Fruit fly (Drosophila melanogaster) whole organism, embryonic: ENCODE data around the gene CG7650.
A peak's percentile ranks its signal among the peaks of the same experiment; 100 is the strongest.

Source experiments
- Asciz ChIP-seq: fragments of 200-800 bp; sonication (Bioruptor generic); optimal IDR thresholded peaks from 2 replicates; lab custom pipeline; 2017; ENCODE audit warnings: missing biosample characterization, mild to moderate bottlenecking, missing genetic modification characterization, missing genetic modification reagents
- Awh ChIP-seq: fragments of 200-800 bp; sonication (Bioruptor generic); IDR thresholded peaks from 2 replicates; pipeline ENCODE4, ENCODE4 v1.3.6; 2022; ENCODE audit warnings: missing biosample characterization, missing genetic modification characterization
- B-H2 ChIP-seq: fragments of 200-800 bp; sonication (Bioruptor generic); optimal IDR thresholded peaks from 2 replicates; lab custom pipeline; 2018; ENCODE audit warnings: missing biosample characterization, mild to moderate bottlenecking, missing genetic modification characterization
- CG10462 ChIP-seq: fragments of 200-800 bp; sonication (Bioruptor generic); optimal IDR thresholded peaks from 2 replicates; lab custom pipeline; 2016; ENCODE audit warnings: missing biosample characterization, missing genetic modification characterization
- CG11247 ChIP-seq: fragments of 200-800 bp; sonication (Bioruptor generic); IDR thresholded peaks from 2 replicates; pipeline ENCODE4 v1.3.6; 2022; ENCODE audit warnings: missing biosample characterization, missing genetic modification characterization
- CG11504 ChIP-seq: fragments of 200-800 bp; sonication (Bioruptor generic); optimal IDR thresholded peaks from 3 replicates; lab custom pipeline; 2019; ENCODE audit warnings: missing biosample characterization, mild to moderate bottlenecking, missing genetic modification characterization, moderate library complexity
- CG12769 ChIP-seq: fragments of 200-800 bp; sonication (Bioruptor generic); optimal IDR thresholded peaks from 2 replicates; lab custom pipeline; 2019; ENCODE audit warnings: missing biosample characterization, mild to moderate bottlenecking, missing genetic modification characterization, moderate library complexity
- CG14014 ChIP-seq: fragments of 200-800 bp; sonication (Bioruptor generic); IDR thresholded peaks from 2 replicates; pipeline ENCODE4 v1.3.6; 2022; ENCODE audit warnings: missing biosample characterization, missing genetic modification characterization
- CG14441 ChIP-seq: fragments of 200-800 bp; sonication (Bioruptor generic); IDR thresholded peaks from 2 replicates; pipeline ENCODE4 v1.3.6; 2022; ENCODE audit warnings: missing biosample characterization, missing genetic modification characterization
- CG16813 ChIP-seq: fragments of 200-800 bp; sonication (Bioruptor generic); IDR thresholded peaks from 3 replicates; pipeline ENCODE4 v1.3.6; 2022; ENCODE audit warnings: missing biosample characterization, missing genetic modification characterization; ENCODE audit not compliant: partially characterized antibody
- CG17359 ChIP-seq: fragments of 200-800 bp; sonication (Bioruptor generic); optimal IDR thresholded peaks from 3 replicates; lab custom pipeline; 2018; ENCODE audit warnings: missing biosample characterization, mild to moderate bottlenecking, missing genetic modification characterization, moderate library complexity
- CG18599 ChIP-seq: fragments of 200-800 bp; sonication (Bioruptor generic); optimal IDR thresholded peaks from 3 replicates; lab custom pipeline; 2017; ENCODE audit warnings: missing biosample characterization, missing genetic modification characterization, mild to moderate bottlenecking, moderate library complexity, missing genetic modification reagents
- CG2129 ChIP-seq: fragments of 200-800 bp; sonication (Bioruptor generic); IDR thresholded peaks from 2 replicates; pipeline ENCODE4 v1.3.6; 2022; ENCODE audit warnings: missing biosample characterization, missing genetic modification characterization; ENCODE audit not compliant: partially characterized antibody
- CG3065 ChIP-seq: fragments of 200-800 bp; sonication (Bioruptor generic); optimal IDR thresholded peaks from 2 replicates; lab custom pipeline; 2016; ENCODE audit warnings: missing biosample characterization, missing genetic modification characterization
- CG5180 ChIP-seq: fragments of 200-800 bp; sonication (Bioruptor generic); optimal IDR thresholded peaks from 3 replicates; lab custom pipeline; 2017; ENCODE audit warnings: missing biosample characterization, missing genetic modification characterization, mild to moderate bottlenecking, moderate library complexity, missing genetic modification reagents
- CG6683 ChIP-seq: fragments of 200-800 bp; sonication (Bioruptor generic); optimal IDR thresholded peaks from 2 replicates; lab custom pipeline; 2017; ENCODE audit warnings: missing biosample characterization, mild to moderate bottlenecking, missing genetic modification characterization, missing genetic modification reagents
- CG6791 ChIP-seq: fragments of 200-800 bp; sonication (Bioruptor generic); IDR thresholded peaks from 3 replicates; pipeline ENCODE4 v1.3.6; 2022; ENCODE audit warnings: missing biosample characterization, missing genetic modification characterization; ENCODE audit not compliant: partially characterized antibody
- CG6854 ChIP-seq: fragments of 200-800 bp; sonication (Bioruptor generic); optimal IDR thresholded peaks from 3 replicates; lab custom pipeline; 2017; ENCODE audit warnings: missing biosample characterization, mild to moderate bottlenecking, missing genetic modification characterization
- CG8388 ChIP-seq: fragments of 200-800 bp; sonication (Bioruptor generic); optimal IDR thresholded peaks from 2 replicates; lab custom pipeline; 2019; ENCODE audit warnings: missing biosample characterization, mild to moderate bottlenecking, missing genetic modification characterization, moderate library complexity
- CG9609 ChIP-seq: fragments of 200-800 bp; sonication (Bioruptor generic); optimal IDR thresholded peaks from 3 replicates; lab custom pipeline; 2016; ENCODE audit warnings: missing biosample characterization, missing genetic modification characterization
- CG9727 ChIP-seq: fragments of 200-800 bp; sonication (Bioruptor generic); optimal IDR thresholded peaks from 3 replicates; lab custom pipeline; 2017; ENCODE audit warnings: missing biosample characterization, mild to moderate bottlenecking, missing genetic modification characterization
- CG9817 ChIP-seq: fragments of 200-800 bp; sonication (Bioruptor generic); optimal IDR thresholded peaks from 2 replicates; lab custom pipeline; 2018; ENCODE audit warnings: missing biosample characterization, mild to moderate bottlenecking, missing genetic modification characterization, moderate library complexity
- Deaf1 ChIP-seq: fragments of 200-800 bp; optimal IDR thresholded peaks from 3 replicates; lab custom pipeline; 2019; ENCODE audit warnings: missing biosample characterization, mild to moderate bottlenecking, missing genetic modification characterization, moderate library complexity
- Ets65A ChIP-seq: fragments of 200-800 bp; sonication (Bioruptor generic); peaks from one replicate; lab custom pipeline; 2016; ENCODE audit warnings: missing biosample characterization, missing genetic modification characterization
- Fer2 ChIP-seq: fragments of 200-800 bp; sonication (Bioruptor generic); optimal IDR thresholded peaks from 2 replicates; lab custom pipeline; 2018; ENCODE audit warnings: missing biosample characterization, mild to moderate bottlenecking, missing genetic modification characterization, moderate library complexity
- Max ChIP-seq: fragments of 200-800 bp; sonication (Bioruptor generic); optimal IDR thresholded peaks from 2 replicates; lab custom pipeline; 2016; ENCODE audit warnings: missing biosample characterization, mild to moderate bottlenecking, missing genetic modification characterization
- Nf-YA ChIP-seq: fragments of 200-800 bp; sonication (Bioruptor generic); IDR thresholded peaks from 2 replicates; pipeline ENCODE4 v1.3.6; 2022; ENCODE audit warnings: missing biosample characterization, missing genetic modification characterization
- PHDP ChIP-seq: fragments of 200-800 bp; sonication (Bioruptor generic); optimal IDR thresholded peaks from 3 replicates; lab custom pipeline; 2018; ENCODE audit warnings: missing biosample characterization, mild to moderate bottlenecking, missing genetic modification characterization, moderate library complexity
- Six4 ChIP-seq: fragments of 200-800 bp; sonication (Bioruptor generic); optimal IDR thresholded peaks from 2 replicates; lab custom pipeline; 2016; ENCODE audit warnings: missing biosample characterization, missing genetic modification characterization
- Sox100B ChIP-seq: fragments of 200-800 bp; sonication (Bioruptor generic); optimal IDR thresholded peaks from 3 replicates; lab custom pipeline; 2018; ENCODE audit warnings: missing biosample characterization, mild to moderate bottlenecking, missing genetic modification characterization
- Vsx1 ChIP-seq: fragments of 200-800 bp; sonication (Bioruptor generic); optimal IDR thresholded peaks from 2 replicates; lab custom pipeline; 2017; ENCODE audit warnings: missing biosample characterization, mild to moderate bottlenecking, missing genetic modification characterization, missing genetic modification reagents
- bcd ChIP-seq: fragments of 200-800 bp; sonication (Bioruptor generic); optimal IDR thresholded peaks from 2 replicates; lab custom pipeline; 2017; ENCODE audit warnings: missing biosample characterization, mild to moderate bottlenecking, missing genetic modification characterization
- ci ChIP-seq: fragments of 200-800 bp; sonication (Bioruptor generic); IDR thresholded peaks from 3 replicates; pipeline ENCODE4 v1.3.6; 2022; ENCODE audit warnings: missing biosample characterization, missing genetic modification characterization
- cwo ChIP-seq: fragments of 200-800 bp; sonication (Bioruptor generic); optimal IDR thresholded peaks from 3 replicates; lab custom pipeline; 2017; ENCODE audit warnings: missing biosample characterization, missing genetic modification characterization, mild to moderate bottlenecking, moderate library complexity, missing genetic modification reagents
- emc ChIP-seq: fragments of 200-800 bp; sonication (Bioruptor generic); optimal IDR thresholded peaks from 2 replicates; lab custom pipeline; 2016; ENCODE audit warnings: missing biosample characterization, missing genetic modification characterization
- fd102C ChIP-seq: fragments of 200-800 bp; sonication (Bioruptor generic); optimal IDR thresholded peaks from 2 replicates; lab custom pipeline; 2018; ENCODE audit warnings: missing biosample characterization, mild to moderate bottlenecking, missing genetic modification characterization, moderate library complexity
- gcm ChIP-seq: fragments of 200-800 bp; sonication (Bioruptor generic); optimal IDR thresholded peaks from 2 replicates; lab custom pipeline; 2019; ENCODE audit warnings: missing biosample characterization, mild to moderate bottlenecking, missing genetic modification characterization, moderate library complexity
- knrl ChIP-seq: fragments of 200-800 bp; sonication (Bioruptor generic); IDR thresholded peaks from 3 replicates; pipeline ENCODE4 v1.3.6; 2022; ENCODE audit warnings: missing biosample characterization, missing genetic modification characterization; ENCODE audit not compliant: partially characterized antibody
- lola ChIP-seq, 3 experiments: fragments of >200 bp in 2 of 3; fragments of 200-800 bp in 1 of 3; sonication (Bioruptor generic) in 1 of 3; optimal IDR thresholded peaks; 2 replicates each; lab custom pipeline; 2017 to 2019; ENCODE audit warnings: missing biosample characterization in 3 of 3, missing genetic modification characterization in 3 of 3, mild to moderate bottlenecking in 1 of 3, moderate library complexity in 1 of 3
- nerfin-2 ChIP-seq: fragments of 200-800 bp; sonication (Bioruptor generic); IDR thresholded peaks from 2 replicates; pipeline ENCODE4 v1.3.6; 2022; ENCODE audit warnings: missing biosample characterization, missing genetic modification characterization; ENCODE audit not compliant: partially characterized antibody
- pum ChIP-seq: fragments of 200-800 bp; sonication (Bioruptor generic); optimal IDR thresholded peaks from 2 replicates; lab custom pipeline; 2016; ENCODE audit warnings: missing biosample characterization, missing genetic modification characterization
- ro ChIP-seq: fragments of 200-800 bp; sonication (Bioruptor generic); IDR thresholded peaks from 2 replicates; pipeline ENCODE4 v1.3.6; 2022; ENCODE audit warnings: missing biosample characterization, missing genetic modification characterization
- scrt ChIP-seq: fragments of 200-800 bp; sonication (Bioruptor generic); optimal IDR thresholded peaks from 2 replicates; lab custom pipeline; 2018; ENCODE audit warnings: missing biosample characterization, mild to moderate bottlenecking, missing genetic modification characterization, moderate library complexity
- sd ChIP-seq: fragments of 200-800 bp; sonication (Bioruptor generic); optimal IDR thresholded peaks from 3 replicates; lab custom pipeline; 2018; ENCODE audit warnings: missing biosample characterization, mild to moderate bottlenecking, missing genetic modification characterization, moderate library complexity
- stwl ChIP-seq: fragments of 200-800 bp; sonication (Bioruptor generic); optimal IDR thresholded peaks from 3 replicates; lab custom pipeline; 2018; ENCODE audit warnings: missing biosample characterization, mild to moderate bottlenecking, missing genetic modification characterization, moderate library complexity
- tio ChIP-seq: fragments of 200-800 bp; sonication (Bioruptor generic); optimal IDR thresholded peaks from 2 replicates; lab custom pipeline; 2017; ENCODE audit warnings: missing biosample characterization, missing genetic modification characterization, inconsistent platforms
- unpg ChIP-seq: fragments of 200-800 bp; sonication (Bioruptor generic); optimal IDR thresholded peaks from 3 replicates; lab custom pipeline; 2018; ENCODE audit warnings: missing biosample characterization, mild to moderate bottlenecking, missing genetic modification characterization, moderate library complexity

Gene CG7650

dm6 chr3L:15592536-15593260 is 17.5 kb downstream of the CG7650 start (continued):
- TF ChIP-seq CG8388 (GFP tag; lab: Kevin White, UChicago) (peak; percentile 64), gcm (GFP tag; lab: Kevin White, UChicago) (peak; percentile 60), CG9817 (tag; lab: Kevin White, UChicago) (peak; percentile 19), PHDP (tag; lab: Kevin White, UChicago) (peak; percentile 75), Vsx1 (peak; percentile 34), Deaf1 (tag; lab: Kevin White, UChicago) (peak; percentile 33), CG12769 (no peak), bcd (peak; percentile 54), nerfin-2 (no peak), CG3065 (GFP tag; lab: Kevin White, UChicago) (no peak), ro (GFP tag; lab: Robert Waterston, UW) (no peak), knrl (no peak), stwl (tag; lab: Kevin White, UChicago) (no peak), fd102C (no peak), CG9609 (GFP tag; lab: Kevin White, UChicago) (no peak), CG16813 (GFP tag; lab: Robert Waterston, UW) (no peak), Awh (peak; percentile 12; the same call in 1 of the 2 replicates), scrt (GFP tag; lab: Kevin White, UChicago) (peak; percentile 4), CG11247 (GFP tag; lab: Robert Waterston, UW) (no peak), pum (GFP tag; lab: Kevin White, UChicago) (no peak), CG5180 (GFP tag; lab: Kevin White, UChicago) (no peak), Sox100B (GFP tag; lab: Kevin White, UChicago) (peak; percentile 76), CG18599 (GFP tag; lab: Kevin White, UChicago) (peak; percentile 62), lola (GFP tag; optimal IDR thresholded peaks at IDR 0.05; lab: Kevin White, UChicago) (peak in 1 of 3 experiments; percentile 29), Max (no peak), Ets65A (GFP tag; lab: Kevin White, UChicago) (no peak), Nf-YA (GFP tag; lab: Robert Waterston, UW) (no peak), ci (peak; percentile 17; the same call in 1 of the 3 replicates), CG10462 (no peak), CG2129 (GFP tag; lab: Robert Waterston, UW) (no peak), unpg (GFP tag; lab: Kevin White, UChicago) (peak; percentile 64), CG11504 (tag; lab: Kevin White, UChicago) (peak; percentile 82), tio (GFP tag; lab: Kevin White, UChicago) (peak; percentile 7), sd (tag; lab: Kevin White, UChicago) (no peak), Asciz (GFP tag; lab: Kevin White, UChicago) (peak; percentile 56), CG6854 (GFP tag; lab: Kevin White, UChicago) (peak; percentile 17), cwo (GFP tag; lab: Kevin White, UChicago) (peak; percentile 29), CG17359 (tag; lab: Kevin White, UChicago) (peak; percentile 61), B-H2 (GFP tag; lab: Kevin White, UChicago) (no peak), CG6683 (peak; percentile 45), CG14014 (GFP tag; lab: Robert Waterston, UW) (peak; percentile 21; the same call in 1 of the 2 replicates), CG9727 (peak; percentile 69), emc (GFP tag; lab: Kevin White, UChicago) (no peak), CG6791 (GFP tag; lab: Robert Waterston, UW) (no peak), CG14441 (GFP tag; lab: Robert Waterston, UW) (peak; percentile 42; the same call in 1 of the 2 replicates), Fer2 (tag; lab: Kevin White, UChicago) (peak; percentile 9), Six4 (GFP tag; lab: Kevin White, UChicago) (no peak)
